Fruit fly (Drosophila melanogaster) whole organism, embryonic: ENCODE measurements around the gene Nepl12.

Source experiments
- ATbp ChIP-seq: fragments of 200-800 bp; sonication (Bioruptor generic); optimal IDR thresholded peaks from 2 replicates; lab custom pipeline; 2017; ENCODE audit warnings: missing biosample characterization, mild to moderate bottlenecking, missing genetic modification characterization, missing genetic modification reagents
- Atf6 ChIP-seq: fragments of 200-800 bp; sonication (Bioruptor generic); IDR thresholded peaks from 2 replicates; pipeline ENCODE4 v1.3.6; 2022; ENCODE audit warnings: missing biosample characterization, missing genetic modification characterization
- BtbVII ChIP-seq: fragments of 200-800 bp; sonication (Bioruptor generic); optimal IDR thresholded peaks from 3 replicates; lab custom pipeline; 2017; ENCODE audit warnings: missing biosample characterization, mild to moderate bottlenecking, missing genetic modification characterization
- CG10147 ChIP-seq: fragments of 200-800 bp; sonication (Bioruptor generic); optimal IDR thresholded peaks from 2 replicates; lab custom pipeline; 2019; ENCODE audit warnings: missing biosample characterization, mild to moderate bottlenecking, missing genetic modification characterization, moderate library complexity
- CG10274 ChIP-seq: fragments of 200-800 bp; sonication (Bioruptor generic); optimal IDR thresholded peaks from 3 replicates; lab custom pipeline; 2017; ENCODE audit warnings: missing biosample characterization, mild to moderate bottlenecking, missing genetic modification characterization
- CG10543 ChIP-seq: fragments of 200-800 bp; sonication (Bioruptor generic); optimal IDR thresholded peaks from 3 replicates; lab custom pipeline; 2017; ENCODE audit warnings: missing biosample characterization, mild to moderate bottlenecking, missing genetic modification characterization, moderate library complexity
- CG11093 ChIP-seq: fragments of 200-800 bp; sonication (Bioruptor generic); IDR thresholded peaks from 3 replicates; pipeline ENCODE4 v1.3.6; 2022; ENCODE audit warnings: missing biosample characterization, missing genetic modification characterization
- CG11504 ChIP-seq: fragments of 200-800 bp; sonication (Bioruptor generic); optimal IDR thresholded peaks from 3 replicates; lab custom pipeline; 2019; ENCODE audit warnings: missing biosample characterization, mild to moderate bottlenecking, missing genetic modification characterization, moderate library complexity
- CG11560 ChIP-seq: fragments of 200-800 bp; sonication (Bioruptor generic); IDR thresholded peaks from 3 replicates; pipeline ENCODE4 v1.3.6; 2022; ENCODE audit warnings: missing biosample characterization, missing genetic modification characterization
- CG11723 ChIP-seq: fragments of 200-800 bp; sonication (Bioruptor generic); optimal IDR thresholded peaks from 2 replicates; lab custom pipeline; 2017; ENCODE audit warnings: missing biosample characterization, mild to moderate bottlenecking, missing genetic modification characterization
- CG12391 ChIP-seq: fragments of 200-800 bp; sonication (Bioruptor generic); optimal IDR thresholded peaks from 3 replicates; lab custom pipeline; 2018; ENCODE audit warnings: missing biosample characterization, mild to moderate bottlenecking, missing genetic modification characterization, moderate library complexity
- CG12744 ChIP-seq: fragments of 200-800 bp; sonication (Bioruptor generic); optimal IDR thresholded peaks from 2 replicates; lab custom pipeline; 2016; ENCODE audit warnings: missing biosample characterization, missing genetic modification characterization
- CG14710 ChIP-seq: fragments of 200-800 bp; sonication (Bioruptor generic); optimal IDR thresholded peaks from 3 replicates; lab custom pipeline; 2019; ENCODE audit warnings: missing biosample characterization, mild to moderate bottlenecking, missing genetic modification characterization, moderate library complexity
- CG15011 ChIP-seq: fragments of 200-800 bp; sonication (Bioruptor generic); optimal IDR thresholded peaks from 3 replicates; lab custom pipeline; 2018; ENCODE audit warnings: missing biosample characterization, mild to moderate bottlenecking, missing genetic modification characterization
- CG15073 ChIP-seq: fragments of 200-800 bp; sonication (Bioruptor generic); optimal IDR thresholded peaks from 2 replicates; lab custom pipeline; 2016; ENCODE audit warnings: missing biosample characterization, missing genetic modification characterization
- CG15696 ChIP-seq: fragments of 200-800 bp; sonication (Bioruptor generic); optimal IDR thresholded peaks from 2 replicates; lab custom pipeline; 2019; ENCODE audit warnings: missing biosample characterization, mild to moderate bottlenecking, missing genetic modification characterization, moderate library complexity
- CG16779 ChIP-seq: fragments of 200-800 bp; sonication (Bioruptor generic); IDR thresholded peaks from 2 replicates; pipeline ENCODE4 v1.3.6; 2022; ENCODE audit warnings: missing biosample characterization, missing genetic modification characterization
- CG33557 ChIP-seq: fragments of 200-800 bp; sonication (Bioruptor generic); optimal IDR thresholded peaks from 2 replicates; lab custom pipeline; 2019; ENCODE audit warnings: missing biosample characterization, mild to moderate bottlenecking, missing genetic modification characterization, moderate library complexity
- CG4404 ChIP-seq: fragments of 200-800 bp; sonication (Bioruptor generic); IDR thresholded peaks from 2 replicates; pipeline ENCODE4 v1.3.6; 2022; ENCODE audit warnings: missing biosample characterization, missing genetic modification characterization
- CG4707 ChIP-seq: fragments of 200-800 bp; sonication (Bioruptor generic); optimal IDR thresholded peaks from 2 replicates; lab custom pipeline; 2018; ENCODE audit warnings: missing biosample characterization, mild to moderate bottlenecking, missing genetic modification characterization, moderate library complexity
- CG6654 ChIP-seq: fragments of 200-800 bp; sonication (Bioruptor generic); optimal IDR thresholded peaks from 2 replicates; lab custom pipeline; 2017; ENCODE audit warnings: missing biosample characterization, mild to moderate bottlenecking, missing genetic modification characterization
- CG9609 ChIP-seq: fragments of 200-800 bp; sonication (Bioruptor generic); optimal IDR thresholded peaks from 3 replicates; lab custom pipeline; 2016; ENCODE audit warnings: missing biosample characterization, missing genetic modification characterization
- CoRest ChIP-seq: fragments of 200-800 bp; sonication (Bioruptor generic); optimal IDR thresholded peaks from 3 replicates; lab custom pipeline; 2018; ENCODE audit warnings: missing biosample characterization, mild to moderate bottlenecking, missing genetic modification characterization, moderate library complexity
- Dad ChIP-seq: fragments of 200-800 bp; sonication (Bioruptor generic); optimal IDR thresholded peaks from 3 replicates; lab custom pipeline; 2016; ENCODE audit warnings: missing biosample characterization, missing genetic modification characterization
- Dip3 ChIP-seq: fragments of 200-800 bp; sonication (Bioruptor generic); optimal IDR thresholded peaks from 3 replicates; lab custom pipeline; 2016; ENCODE audit warnings: missing biosample characterization, missing genetic modification characterization
- E2f2 ChIP-seq: fragments of 200-800 bp; sonication (Bioruptor generic); IDR thresholded peaks from 2 replicates; pipeline ENCODE4 v1.3.6; 2022; ENCODE audit warnings: missing biosample characterization, missing genetic modification characterization
- ERR ChIP-seq: fragments of 200-800 bp; sonication (Bioruptor generic); optimal IDR thresholded peaks from 2 replicates; lab custom pipeline; 2016; ENCODE audit warnings: missing biosample characterization, missing genetic modification characterization
- Fer1 ChIP-seq: fragments of 200-800 bp; sonication (Bioruptor generic); optimal IDR thresholded peaks from 2 replicates; lab custom pipeline; 2017; ENCODE audit warnings: missing biosample characterization, mild to moderate bottlenecking, missing genetic modification characterization
- Gug ChIP-seq: fragments of 200-800 bp; sonication (Bioruptor generic); IDR thresholded peaks from 4 replicates; pipeline ENCODE4 v1.3.6; 2022; ENCODE audit warnings: missing biosample characterization, missing genetic modification characterization
- Hand ChIP-seq: fragments of 200-800 bp; sonication (Bioruptor generic); optimal IDR thresholded peaks from 2 replicates; lab custom pipeline; 2017; ENCODE audit warnings: mild to moderate bottlenecking, missing biosample characterization, missing genetic modification reagents, missing genetic modification characterization
- Lim3 ChIP-seq: fragments of 200-800 bp; sonication (Bioruptor generic); IDR thresholded peaks from 2 replicates; pipeline ENCODE4 v1.3.6; 2022; ENCODE audit warnings: missing biosample characterization, missing genetic modification characterization
- Max ChIP-seq: fragments of 200-800 bp; sonication (Bioruptor generic); optimal IDR thresholded peaks from 2 replicates; lab custom pipeline; 2016; ENCODE audit warnings: missing biosample characterization, mild to moderate bottlenecking, missing genetic modification characterization
- NC2β ChIP-seq: fragments of 200-800 bp; sonication (Bioruptor generic); optimal IDR thresholded peaks from 2 replicates; lab custom pipeline; 2016; ENCODE audit warnings: missing biosample characterization, missing genetic modification characterization
- Pdp1 ChIP-seq, 2 experiments: fragments of 200-800 bp; sonication (Bioruptor generic); optimal IDR thresholded peaks; 3 replicates each; lab custom pipeline; 2016; ENCODE audit warnings: missing biosample characterization in 2 of 2, missing genetic modification characterization in 2 of 2, mild to moderate bottlenecking in 1 of 2, moderate library complexity in 1 of 2
- Ravus ChIP-seq: fragments of 200-800 bp; sonication (Bioruptor generic); IDR thresholded peaks from 2 replicates; pipeline ENCODE4 v1.3.6; 2022; ENCODE audit warnings: missing biosample characterization, missing genetic modification characterization
- Six4 ChIP-seq: fragments of 200-800 bp; sonication (Bioruptor generic); optimal IDR thresholded peaks from 2 replicates; lab custom pipeline; 2016; ENCODE audit warnings: missing biosample characterization, missing genetic modification characterization
- Stat92E ChIP-seq, 3 experiments: fragments of >200 bp in 2 of 3; fragments of 200-800 bp in 1 of 3; sonication (Bioruptor generic) in 1 of 3; optimal IDR thresholded peaks; 2 replicates each; lab custom pipeline; 2017 to 2019; ENCODE audit warnings: missing biosample characterization in 3 of 3, missing genetic modification characterization in 3 of 3, mild to moderate bottlenecking in 1 of 3, moderate library complexity in 1 of 3
- aop ChIP-seq: fragments of 200-800 bp; sonication (Bioruptor generic); IDR thresholded peaks from 2 replicates; pipeline ENCODE4 v1.3.6; 2022; ENCODE audit warnings: missing biosample characterization, missing genetic modification characterization
- crol ChIP-seq: fragments of 200-800 bp; sonication (Bioruptor generic); IDR thresholded peaks from 2 replicates; pipeline ENCODE4 v1.3.6; 2022; ENCODE audit warnings: missing biosample characterization, missing genetic modification characterization
- dan ChIP-seq: fragments of 200-800 bp; sonication (Bioruptor generic); IDR thresholded peaks from 2 replicates; pipeline ENCODE4 v1.3.6; 2022; ENCODE audit warnings: missing biosample characterization, missing genetic modification characterization
- ham ChIP-seq: fragments of 200-800 bp; sonication (Bioruptor generic); IDR thresholded peaks from 2 replicates; pipeline ENCODE4 v1.3.6; 2022; ENCODE audit warnings: missing biosample characterization, missing genetic modification characterization
- lab ChIP-seq: fragments of 200-800 bp; sonication (Bioruptor generic); optimal IDR thresholded peaks from 3 replicates; lab custom pipeline; 2017; ENCODE audit warnings: missing biosample characterization, missing genetic modification characterization, mild to moderate bottlenecking, moderate library complexity, missing genetic modification reagents
- lmd ChIP-seq: fragments of 200-800 bp; sonication (Bioruptor generic); IDR thresholded peaks from 2 replicates; pipeline ENCODE4 v1.3.6; 2022; ENCODE audit warnings: missing biosample characterization, missing genetic modification characterization
- odd ChIP-seq: fragments of 200-800 bp; sonication (Bioruptor generic); optimal IDR thresholded peaks from 2 replicates; lab custom pipeline; 2017; ENCODE audit warnings: missing biosample characterization, mild to moderate bottlenecking, missing genetic modification characterization
- pros ChIP-seq: fragments of 200-800 bp; sonication (Bioruptor generic); optimal IDR thresholded peaks from 3 replicates; lab custom pipeline; 2019; ENCODE audit warnings: missing biosample characterization, mild to moderate bottlenecking, missing genetic modification characterization, moderate library complexity
- pzg ChIP-seq: fragments of 200-800 bp; sonication (Bioruptor generic); optimal IDR thresholded peaks from 3 replicates; lab custom pipeline; 2018; ENCODE audit warnings: missing biosample characterization, mild to moderate bottlenecking, missing genetic modification characterization, moderate library complexity
- salm ChIP-seq: fragments of 200-800 bp; sonication (Bioruptor generic); optimal IDR thresholded peaks from 2 replicates; lab custom pipeline; 2018; ENCODE audit warnings: missing biosample characterization, mild to moderate bottlenecking, missing genetic modification characterization
- sisA ChIP-seq: fragments of 200-800 bp; sonication (Bioruptor generic); IDR thresholded peaks from 2 replicates; pipeline ENCODE4 v1.3.6; 2022; ENCODE audit warnings: missing biosample characterization, missing genetic modification characterization
- slbo ChIP-seq: fragments of 200-800 bp; sonication (Bioruptor generic); IDR thresholded peaks from 2 replicates; pipeline ENCODE4 v1.3.6; 2022; ENCODE audit warnings: missing biosample characterization, missing genetic modification characterization
- toy ChIP-seq: fragments of 200-800 bp; sonication (Bioruptor generic); IDR thresholded peaks from 2 replicates; pipeline ENCODE4 v1.3.6; 2022; ENCODE audit warnings: missing biosample characterization, missing genetic modification characterization

The Nepl12 gene

DNA sequence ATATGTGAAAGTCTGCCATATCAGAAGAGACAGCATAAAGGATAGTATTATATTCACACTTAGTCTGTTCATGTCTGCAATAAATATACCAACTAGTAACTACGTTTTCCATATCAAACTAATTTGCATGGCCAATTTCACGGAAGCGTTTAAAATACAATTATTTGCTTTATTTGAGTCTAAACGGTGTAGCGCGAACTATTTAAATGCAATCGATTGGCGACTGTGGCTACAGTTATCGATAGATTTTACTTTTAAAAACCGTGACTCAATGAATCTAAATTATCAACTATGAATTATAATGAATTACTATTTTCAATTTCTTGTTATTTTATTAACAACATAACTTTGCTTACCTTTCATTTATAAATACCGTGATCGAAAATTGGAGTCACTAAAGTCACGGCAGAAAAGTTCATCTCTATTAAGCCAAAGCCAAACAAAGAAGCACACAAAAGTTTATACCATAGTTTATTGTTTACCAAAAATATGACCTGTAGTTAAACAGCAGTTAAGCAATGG lies 48.4 kb upstream of the Nepl12 start, which contains the start of the genes CG9427 and CG8319 (continued):
- TF ChIP-seq CG11504 (tag; lab: Kevin White, UChicago) (no peak), CG15011 (GFP tag; lab: Kevin White, UChicago) (no peak), lmd (GFP tag; lab: Robert Waterston, UW) (peak; percentile 40; the same call in 1 of the 2 replicates), CG14710 (peak; percentile 85), Atf6 (GFP tag; lab: Robert Waterston, UW) (no peak; the same call in 1 of the 2 replicates), Dad (GFP tag; lab: Kevin White, UChicago) (peak; percentile 23), Ravus (no peak), CG11723 (no peak), CG9609 (GFP tag; lab: Kevin White, UChicago) (peak; percentile 47), Gug (GFP tag; lab: Robert Waterston, UW) (0 out of 4 replicates have a peak, but pooled peaks have one; percentile 26), CG16779 (GFP tag; lab: Robert Waterston, UW) (no peak), CG10147 (GFP tag; lab: Kevin White, UChicago) (peak; percentile 70), Hand (GFP tag; lab: Kevin White, UChicago) (no peak), crol (no peak), E2f2 (GFP tag; lab: Robert Waterston, UW) (peak; percentile 94), slbo (GFP tag; lab: Robert Waterston, UW) (peak; percentile 66), Lim3 (GFP tag; lab: Robert Waterston, UW) (no peak), CG33557 (peak; percentile 3), Max (GFP tag; lab: Kevin White, UChicago) (peak; percentile 63), sisA (GFP tag; lab: Robert Waterston, UW) (peak; percentile 48; the same call in 1 of the 2 replicates), lab (peak; percentile 53), CoRest (tag; lab: Kevin White, UChicago) (peak; percentile 76), Six4 (peak; percentile 33), CG12744 (GFP tag; lab: Kevin White, UChicago) (peak; percentile 38), odd (no peak), toy (no peak), salm (tag; lab: Kevin White, UChicago) (peak; percentile 33), CG4404 (no peak; the same call in 1 of the 2 replicates), Dip3 (GFP tag; lab: Kevin White, UChicago) (peak; percentile 58), pros (GFP tag; lab: Kevin White, UChicago) (no peak), CG11560 (tag; lab: Robert Waterston, UW) (no peak), BtbVII (GFP tag; lab: Kevin White, UChicago) (no peak), Fer1 (GFP tag; lab: Kevin White, UChicago) (peak; percentile 75), CG12391 (peak; percentile 89), aop (GFP tag; lab: Robert Waterston, UW) (no peak), CG10543 (GFP tag; lab: Kevin White, UChicago) (peak; percentile 66), CG15073 (no peak), dan (GFP tag; lab: Robert Waterston, UW) (no peak), pzg (GFP tag; lab: Kevin White, UChicago) (peak; percentile 77), Pdp1 (GFP tag; optimal IDR thresholded peaks at IDR 0.05; lab: Kevin White, UChicago) (peak; percentile 52 to 54), Stat92E (GFP tag; optimal IDR thresholded peaks at IDR 0.05; lab: Kevin White, UChicago) (peak in 1 of 3 experiments; percentile 31), ham (GFP tag; lab: Robert Waterston, UW) (no peak), CG15696 (peak; percentile 52), CG6654 (GFP tag; lab: Kevin White, UChicago) (no peak), NC2β (peak; percentile 28), ERR (peak; percentile 29), CG10274 (GFP tag; lab: Kevin White, UChicago) (no peak), CG11093 (GFP tag; lab: Robert Waterston, UW) (no peak), ATbp (GFP tag; lab: Kevin White, UChicago) (no peak), CG4707 (no peak)
